Worm (Caenorhabditis elegans) whole organism, L3 larva: ENCODE data around the gene F43G6.17.

Experiments used
- R02D3.7 ChIP-seq: fragments of 150-350 bp; optimal IDR thresholded peaks from 2 replicates; lab custom pipeline; 2014; ENCODE audit warnings: missing biosample characterization, missing genetic modification characterization
- ceh-16 ChIP-seq: sonication (generic microtip); optimal IDR thresholded peaks from 2 replicates; lab custom pipeline; 2017; ENCODE audit warnings: missing biosample characterization, missing genetic modification characterization
- ceh-28 ChIP-seq: fragments of 150-350 bp; optimal IDR thresholded peaks from 2 replicates; lab custom pipeline; 2014; ENCODE audit warnings: missing biosample characterization, missing genetic modification reagents, missing genetic modification characterization
- ceh-82 ChIP-seq: fragments of 150-350 bp; optimal IDR thresholded peaks from 2 replicates; lab custom pipeline; 2014; ENCODE audit warnings: missing biosample characterization, missing genetic modification characterization
- ceh-9 ChIP-seq: sonication (generic microtip); optimal IDR thresholded peaks from 2 replicates; lab custom pipeline; 2018; ENCODE audit warnings: missing biosample characterization, missing genetic modification characterization
- daf-12 ChIP-seq: fragments of 150-350 bp; optimal IDR thresholded peaks from 2 replicates; lab custom pipeline; 2014; ENCODE audit warnings: missing biosample characterization, missing genetic modification reagents, missing genetic modification characterization
- egl-27 ChIP-seq: sonication (generic microtip); optimal IDR thresholded peaks from 4 replicates; lab custom pipeline; 2017; ENCODE audit warnings: missing biosample characterization, missing genetic modification reagents, missing genetic modification characterization
- egl-5 ChIP-seq: fragments of 150-350 bp; optimal IDR thresholded peaks from 2 replicates; lab custom pipeline; 2017; ENCODE audit warnings: missing biosample characterization, missing genetic modification reagents, missing genetic modification characterization, inconsistent platforms
- elt-1 ChIP-seq: fragments of 150-350 bp; optimal IDR thresholded peaks from 2 replicates; lab custom pipeline; 2014; ENCODE audit warnings: missing biosample characterization, missing genetic modification characterization
- elt-2 ChIP-seq: sonication (generic microtip); optimal IDR thresholded peaks from 2 replicates; lab custom pipeline; 2016; ENCODE audit warnings: missing genetic modification reagents, mild to moderate bottlenecking, missing genetic modification characterization, missing compliant biosample characterization
- elt-3 ChIP-seq, 3 experiments: fragments of 150-350 bp in 1 of 3; sonication (generic microtip) in 2 of 3; optimal IDR thresholded peaks; 2 replicates in 2 of 3; 4 replicates in 1 of 3; lab custom pipeline; 2014 to 2017; ENCODE audit warnings: missing biosample characterization in 3 of 3, missing genetic modification characterization in 3 of 3
- eor-1 ChIP-seq, 2 experiments: fragments of 150-350 bp; optimal IDR thresholded peaks; 2 replicates each; lab custom pipeline; 2014 to 2018; ENCODE audit warnings: missing biosample characterization in 2 of 2, missing genetic modification characterization in 2 of 2
- fkh-10 ChIP-seq: sonication (generic microtip); optimal IDR thresholded peaks from 2 replicates; lab custom pipeline; 2017; ENCODE audit warnings: missing biosample characterization, missing genetic modification reagents, missing genetic modification characterization
- fkh-2 ChIP-seq: fragments of 150-350 bp; optimal IDR thresholded peaks from 2 replicates; lab custom pipeline; 2014; ENCODE audit warnings: missing biosample characterization, missing genetic modification reagents, missing genetic modification characterization
- fos-1 ChIP-seq: fragments of 150-350 bp; optimal IDR thresholded peaks from 2 replicates; lab custom pipeline; 2014; ENCODE audit warnings: missing biosample characterization, missing genetic modification characterization
- jun-1 ChIP-seq: fragments of 150-350 bp; optimal IDR thresholded peaks from 2 replicates; lab custom pipeline; 2014; ENCODE audit warnings: missing biosample characterization, missing genetic modification reagents, missing genetic modification characterization
- lin-15B ChIP-seq: fragments of 150-350 bp; optimal IDR thresholded peaks from 2 replicates; lab custom pipeline; 2014; ENCODE audit warnings: missing biosample characterization, missing genetic modification characterization
- lin-39 ChIP-seq: fragments of 150-350 bp; optimal IDR thresholded peaks from 2 replicates; lab custom pipeline; 2018; ENCODE audit warnings: missing biosample characterization, missing genetic modification reagents, missing genetic modification characterization
- lsy-12 ChIP-seq: sonication (generic microtip); optimal IDR thresholded peaks from 2 replicates; lab custom pipeline; 2016; ENCODE audit warnings: mild to moderate bottlenecking, missing genetic modification characterization, missing compliant biosample characterization
- mdl-1 ChIP-seq: fragments of 150-350 bp; optimal IDR thresholded peaks from 2 replicates; lab custom pipeline; 2014; ENCODE audit warnings: missing biosample characterization, missing genetic modification characterization
- mml-1 ChIP-seq: fragments of 150-350 bp; sonication (generic microtip); optimal IDR thresholded peaks from 3 replicates; lab custom pipeline; 2014; ENCODE audit warnings: missing biosample characterization, missing genetic modification characterization
- nhr-11 ChIP-seq: fragments of 150-350 bp; optimal IDR thresholded peaks from 2 replicates; lab custom pipeline; 2014; ENCODE audit warnings: missing biosample characterization, missing genetic modification characterization
- nhr-12 ChIP-seq: fragments of 150-350 bp; optimal IDR thresholded peaks from 2 replicates; lab custom pipeline; 2014; ENCODE audit warnings: missing biosample characterization, missing genetic modification characterization
- nhr-23 ChIP-seq: fragments of 150-350 bp; optimal IDR thresholded peaks from 2 replicates; lab custom pipeline; 2014; ENCODE audit warnings: missing biosample characterization, missing genetic modification reagents, missing genetic modification characterization
- nhr-237 ChIP-seq: fragments of 150-350 bp; optimal IDR thresholded peaks from 2 replicates; lab custom pipeline; 2014; ENCODE audit warnings: missing biosample characterization, missing genetic modification characterization
- nhr-25 ChIP-seq: sonication (generic microtip); optimal IDR thresholded peaks from 2 replicates; lab custom pipeline; 2017; ENCODE audit warnings: missing biosample characterization, missing genetic modification characterization
- nhr-28 ChIP-seq: fragments of 150-350 bp; optimal IDR thresholded peaks from 2 replicates; lab custom pipeline; 2014; ENCODE audit warnings: missing biosample characterization, missing genetic modification characterization
- nhr-76 ChIP-seq: fragments of 150-350 bp; sonication (generic microtip); optimal IDR thresholded peaks from 5 replicates; lab custom pipeline; 2014; ENCODE audit warnings: missing biosample characterization, missing genetic modification characterization
- nhr-77 ChIP-seq: fragments of 150-350 bp; optimal IDR thresholded peaks from 2 replicates; lab custom pipeline; 2014; ENCODE audit warnings: missing biosample characterization, missing genetic modification characterization
- pha-4 ChIP-seq: fragments of 150-350 bp; optimal IDR thresholded peaks from 2 replicates; lab custom pipeline; 2014; ENCODE audit warnings: missing biosample characterization, missing genetic modification reagents, missing genetic modification characterization
- pqm-1 ChIP-seq: fragments of 150-350 bp; optimal IDR thresholded peaks from 2 replicates; lab custom pipeline; 2017; ENCODE audit warnings: missing biosample characterization, missing genetic modification characterization, inconsistent platforms
- skn-1 ChIP-seq: fragments of 150-350 bp; optimal IDR thresholded peaks from 2 replicates; lab custom pipeline; 2014; ENCODE audit warnings: missing biosample characterization, missing genetic modification characterization
- snpc-4 ChIP-seq: fragments of 150-350 bp; optimal IDR thresholded peaks from 2 replicates; lab custom pipeline; 2014; ENCODE audit warnings: missing biosample characterization, missing genetic modification characterization
- tbx-2 ChIP-seq: sonication (generic microtip); optimal IDR thresholded peaks from 2 replicates; lab custom pipeline; 2016; ENCODE audit warnings: mild to moderate bottlenecking, missing genetic modification characterization, missing compliant biosample characterization
- unc-39 ChIP-seq: sonication (generic microtip); optimal IDR thresholded peaks from 4 replicates; lab custom pipeline; 2017; ENCODE audit warnings: missing biosample characterization, missing genetic modification characterization
- unc-62 ChIP-seq: fragments of 150-350 bp; sonication (generic microtip); optimal IDR thresholded peaks from 4 replicates; lab custom pipeline; 2014; ENCODE audit warnings: missing biosample characterization, missing genetic modification reagents, missing genetic modification characterization
- zag-1 ChIP-seq: fragments of 150-350 bp; optimal IDR thresholded peaks from 2 replicates; lab custom pipeline; 2014; ENCODE audit warnings: missing biosample characterization, missing genetic modification characterization
- ztf-11 ChIP-seq: fragments of 150-350 bp; optimal IDR thresholded peaks from 2 replicates; lab custom pipeline; 2014; ENCODE audit warnings: missing biosample characterization, missing genetic modification characterization
- ztf-4 ChIP-seq: fragments of 150-350 bp; optimal IDR thresholded peaks from 2 replicates; lab custom pipeline; 2014; ENCODE audit warnings: missing biosample characterization, missing genetic modification characterization

Gene F43G6.17

DNA sequence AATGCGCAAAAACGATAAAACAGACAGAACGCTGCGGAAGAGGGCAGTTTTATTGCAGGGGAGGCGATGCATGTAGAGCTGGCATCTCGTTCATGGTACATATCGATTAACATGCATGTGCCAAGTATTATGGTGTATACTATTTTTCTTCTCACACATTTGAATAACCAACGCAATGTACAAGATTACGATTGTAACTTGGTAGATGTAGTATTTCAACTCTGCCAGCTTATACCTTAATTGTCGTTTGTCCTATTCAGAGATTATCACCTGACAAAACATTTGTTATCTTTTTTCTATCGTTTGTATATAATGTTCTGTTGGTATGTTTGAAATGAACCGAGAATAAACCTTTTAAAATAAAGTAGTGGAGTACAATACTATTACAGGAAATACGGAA lies 27.4 kb downstream of the F43G6.17 start, which contains the start of gene pes-5:
Gene pes-5 (minus strand): TSS at position 101 of the 400 bp plus-strand sequence.
- no peak for TF ChIP-seq fkh-2 (tag; lab: Kevin White, UChicago)
- no peak for TF ChIP-seq nhr-23 (tag; lab: Kevin White, UChicago)
- no peak for TF ChIP-seq nhr-12 (tag; lab: Kevin White, UChicago)
- no peak for TF ChIP-seq lsy-12 (tag; lab: Kevin White, UChicago)
- TF ChIP-seq pha-4 (tag; lab: Kevin White, UChicago) = no peak
- TF ChIP-seq ceh-82 = no peak
- no peak for TF ChIP-seq zag-1
- no peak for TF ChIP-seq jun-1 (tag; lab: Kevin White, UChicago)
- no peak for TF ChIP-seq unc-39 (tag; lab: Kevin White, UChicago)
- TF ChIP-seq daf-12 (tag; lab: Kevin White, UChicago) = no peak

DNA sequence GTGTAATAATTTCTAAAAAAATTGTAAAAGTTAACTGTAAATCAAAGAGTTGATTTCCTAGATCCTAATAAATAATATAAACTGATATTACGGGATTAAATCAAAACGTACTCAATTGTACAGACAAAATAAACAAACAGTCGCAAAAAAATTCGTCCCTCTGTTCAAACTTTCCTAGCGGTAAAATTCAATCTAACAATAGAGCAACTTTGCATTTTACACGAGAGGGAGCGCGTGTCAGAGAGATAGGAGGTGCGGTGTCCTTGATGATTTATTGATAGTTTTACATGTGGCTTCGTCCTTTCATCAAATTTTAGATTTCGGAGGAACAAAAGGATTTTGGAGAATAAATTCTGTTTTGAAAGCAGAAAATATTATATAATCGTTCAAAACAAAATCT lies 28.1 kb downstream of the F43G6.17 start:
- TF ChIP-seq pha-4 (tag; lab: Kevin White, UChicago) (peak; percentile 79), unc-62 (GFP tag; lab: Kevin White, UChicago) (no peak), nhr-76 (tag; lab: Kevin White, UChicago) (no peak), snpc-4 (peak; percentile 33), nhr-25 (tag; lab: Kevin White, UChicago) (peak; percentile 7), pqm-1 (tag; lab: Kevin White, UChicago) (no peak), ceh-9 (no peak), ztf-11 (no peak), nhr-23 (tag; lab: Kevin White, UChicago) (peak; percentile 4), nhr-28 (no peak), zag-1 (no peak), lin-39 (tag; lab: Kevin White, UChicago) (no peak), egl-27 (tag; lab: Kevin White, UChicago) (no peak), elt-3 (tag; optimal IDR thresholded peaks at IDR 0.05; lab: Kevin White, UChicago) (no peak), mml-1 (tag; lab: Kevin White, UChicago) (no peak), eor-1 (tag; optimal IDR thresholded peaks at IDR 0.05; lab: Kevin White, UChicago) (no peak), egl-5 (tag; lab: Kevin White, UChicago) (no peak), ceh-28 (tag; lab: Kevin White, UChicago) (no peak), elt-2 (tag; lab: Kevin White, UChicago) (peak; percentile 13), fkh-10 (GFP tag; lab: Kevin White, UChicago) (no peak), tbx-2 (tag; lab: Kevin White, UChicago) (no peak), nhr-11 (tag; lab: Kevin White, UChicago) (no peak), nhr-237 (tag; lab: Kevin White, UChicago) (no peak), elt-1 (tag; lab: Kevin White, UChicago) (no peak), ceh-82 (no peak), lin-15B (tag; lab: Kevin White, UChicago) (peak; percentile 15), R02D3.7 (no peak), ceh-16 (tag; lab: Kevin White, UChicago) (no peak), fkh-2 (tag; lab: Kevin White, UChicago) (no peak), fos-1 (tag; lab: Kevin White, UChicago) (no peak), skn-1 (no peak)

DNA sequence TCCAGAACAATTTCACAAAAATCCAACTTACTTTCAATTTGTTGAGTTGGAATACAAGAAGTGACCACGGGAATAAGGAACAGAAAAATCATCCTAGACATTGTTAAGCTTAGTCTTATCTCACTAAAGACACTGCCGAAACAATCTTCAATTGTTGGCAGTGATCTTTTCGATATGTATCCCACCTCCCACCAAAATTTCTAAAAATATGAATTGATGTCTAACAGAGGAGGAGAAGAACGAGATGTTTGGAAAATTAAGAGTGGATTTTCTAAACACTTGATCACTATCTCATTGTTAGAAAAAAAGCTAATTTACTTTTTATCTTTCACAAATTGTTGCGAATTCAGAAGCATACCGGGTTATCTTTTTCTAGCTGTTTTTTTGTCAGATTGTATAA lies 29.9 kb downstream of the F43G6.17 start, which contains the start of gene clec-144:
Gene clec-144 (minus strand): TSS at position 101 of the 400 bp plus-strand sequence.
- no peak for TF ChIP-seq egl-27 (tag; lab: Kevin White, UChicago)
- no peak for TF ChIP-seq eor-1 (tag; optimal IDR thresholded peaks at IDR 0.05; lab: Kevin White, UChicago)
- TF ChIP-seq nhr-12 (tag; lab: Kevin White, UChicago) = no peak
- TF ChIP-seq unc-39 (tag; lab: Kevin White, UChicago) = no peak
- TF ChIP-seq fkh-10 (GFP tag; lab: Kevin White, UChicago) = no peak
- no peak for TF ChIP-seq nhr-77 (tag; lab: Kevin White, UChicago)
- no peak for TF ChIP-seq mml-1 (tag; lab: Kevin White, UChicago)
- TF ChIP-seq ztf-4 (tag; lab: Kevin White, UChicago) = no peak
- TF ChIP-seq nhr-237 (tag; lab: Kevin White, UChicago) = no peak
- TF ChIP-seq mdl-1 (tag; lab: Kevin White, UChicago) = no peak
